Worm (Caenorhabditis elegans): Measurements from ENCODE around the gene irld-14.

ce11 chrV:14971136-14971535 lies 25.2 kb upstream of the irld-14 start, which contains the start of gene nlp-59:
- TF ChIP-seq W03F9.2 (tag; optimal IDR thresholded peaks at IDR 0.05), result no peak
- no peak for TF ChIP-seq dao-5 (tag; optimal IDR thresholded peaks at IDR 0.05)
- TF ChIP-seq him-1 (tag; optimal IDR thresholded peaks at IDR 0.05), result no peak
